Fruit fly (Drosophila melanogaster) S2 (cell line): ENCODE data around the gene nrv2.

Experiments used
- CG8478 ChIP-seq: fragments of >200 bp; optimal IDR thresholded peaks from 2 replicates; lab custom pipeline; 2018
- CTCF ChIP-seq, 2 experiments: fragments of >200 bp; optimal IDR thresholded peaks; 2 replicates each; lab custom pipeline; 2018

dm6 chr2L:6786674-6787028, 12.0 kb downstream of the nrv2 start, which contains the start of gene nrv1:
- TF ChIP-seq CTCF (optimal IDR thresholded peaks at IDR 0.05; lab: Kevin White, UChicago), result no peak
- no peak for TF ChIP-seq CG8478
